Worm (Caenorhabditis elegans) whole organism, midembryonic: Measurements from ENCODE around the gene F10E7.2.
A peak's percentile ranks its signal among the peaks of the same experiment; 100 is the strongest.

ENCODE experiments used
- T22C8.4 ChIP-seq: fragments of 200-800 bp; sonication (Bioruptor generic); IDR thresholded peaks from 2 replicates; pipeline ENCODE4 v1.3.6; 2022; ENCODE audit warnings: missing genetic modification characterization, missing compliant biosample characterization
- cog-1 ChIP-seq: sonication (generic microtip); optimal IDR thresholded peaks from 2 replicates; lab custom pipeline; 2016; ENCODE audit warnings: missing genetic modification characterization, missing compliant biosample characterization
- flt-1 ChIP-seq: fragments of 200-800 bp; sonication (Bioruptor generic); IDR thresholded peaks from 2 replicates; pipeline ENCODE4 v1.3.6; 2022; ENCODE audit warnings: missing genetic modification characterization, missing compliant biosample characterization
- klf-2 ChIP-seq: fragments of 200-800 bp; sonication (Bioruptor generic); conservative IDR thresholded peaks from 2 replicates; pipeline ENCODE4 v1.3.6; 2022; ENCODE audit warnings: missing genetic modification reagents, missing genetic modification characterization, missing compliant biosample characterization
- med-1 ChIP-seq: sonication (generic microtip); optimal IDR thresholded peaks from 2 replicates; lab custom pipeline; 2017; ENCODE audit warnings: missing genetic modification characterization, mild to moderate bottlenecking, missing compliant biosample characterization, antibody characterized with exemption, missing genetic modification reagents; ENCODE audit not compliant: insufficient read depth
- ref-1 ChIP-seq: fragments of 200-800 bp; sonication (Bioruptor generic); conservative IDR thresholded peaks from 2 replicates; pipeline ENCODE4 v1.3.6; 2022; ENCODE audit warnings: missing genetic modification reagents, missing genetic modification characterization, missing compliant biosample characterization
- tab-1 ChIP-seq: fragments of 200-800 bp; sonication (Bioruptor generic); IDR thresholded peaks from 2 replicates; pipeline ENCODE4 v1.3.6; 2022; ENCODE audit warnings: missing genetic modification characterization, missing compliant biosample characterization
- ztf-23 ChIP-seq: fragments of 200-800 bp; sonication (Bioruptor generic); IDR thresholded peaks from 2 replicates; pipeline ENCODE4 v1.3.6; 2022; ENCODE audit warnings: missing genetic modification reagents, missing genetic modification characterization, missing compliant biosample characterization
- ztf-29 ChIP-seq: fragments of 200-800 bp; sonication (Bioruptor generic); IDR thresholded peaks from 2 replicates; pipeline ENCODE4 v1.3.6; 2022; ENCODE audit warnings: missing genetic modification reagents, missing genetic modification characterization, missing compliant biosample characterization

Gene F10E7.2

ce11 chrII:7121762-7122292 lies at the start of gene F10E7.2:
F10E7.2 (plus strand) TSS chrII:7122242.
- TF ChIP-seq klf-2 (no peak), flt-1 (GFP tag; lab: Robert Waterston, UW) (no peak), ztf-23 (GFP tag; lab: Robert Waterston, UW) (no peak), tab-1 (GFP tag; lab: Robert Waterston, UW) (no peak), cog-1 (no peak), T22C8.4 (GFP tag; lab: Robert Waterston, UW) (no peak), ztf-29 (GFP tag; lab: Robert Waterston, UW) (no peak), med-1 (GFP tag; lab: Kevin White, UChicago) (no peak), ref-1 (GFP tag; lab: Robert Waterston, UW) (no peak)

- TF ChIP-seq tab-1 (GFP tag; lab: Robert Waterston, UW) (no peak), klf-2 (no peak)
These were observed 49.8 kb upstream of the F10E7.2 start, which contains the start of gene kars-1 for ce11 chrII:7072315-7072589. kars-1 (minus strand) TSS chrII:7072415.

DNA sequence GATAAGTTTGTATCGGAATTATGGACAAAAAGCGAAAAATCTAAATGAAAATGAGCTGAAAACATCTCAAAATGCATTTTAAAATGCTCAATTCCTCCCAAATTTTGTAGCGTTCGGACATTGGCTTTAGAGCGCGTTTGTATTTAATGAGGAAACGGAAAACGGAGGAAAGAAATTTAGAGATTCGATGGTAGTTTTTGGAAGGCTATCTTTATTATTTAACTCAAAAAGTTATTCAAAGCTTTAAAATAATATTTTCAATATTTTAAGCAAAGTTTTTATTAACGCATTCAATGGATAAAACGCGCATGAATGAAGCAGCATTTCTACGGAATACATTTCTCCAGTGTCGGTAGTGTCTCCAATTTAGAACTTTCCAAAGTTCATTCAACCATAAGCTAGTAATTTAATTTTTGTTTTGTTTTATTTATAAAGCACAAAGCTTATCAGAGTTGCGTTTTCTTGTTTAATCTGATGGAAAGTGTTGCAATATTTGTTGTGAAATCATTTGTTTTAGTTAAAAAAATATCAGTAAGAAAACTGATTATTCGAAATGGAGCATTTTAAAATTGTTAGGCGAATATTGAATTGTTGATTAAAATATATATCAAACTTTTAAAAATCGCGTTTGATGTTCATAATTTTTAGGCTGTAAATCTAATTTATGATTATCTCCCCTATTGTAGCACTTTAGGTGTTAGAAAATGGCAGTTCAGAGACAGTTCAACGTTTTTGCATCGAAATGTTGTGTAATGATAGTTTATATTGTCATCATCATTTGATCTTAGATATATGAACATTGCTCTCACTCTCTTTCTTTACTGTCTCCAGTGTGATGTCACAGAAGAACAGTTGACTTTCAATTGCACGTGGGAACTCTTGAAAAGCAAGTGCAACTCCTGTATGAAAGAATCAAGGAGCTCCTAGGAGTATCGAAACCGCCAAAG lies 49.2 kb upstream of the F10E7.2 start:
- peak; percentile 77 for TF ChIP-seq flt-1 (GFP tag; lab: Robert Waterston, UW)
- no peak for TF ChIP-seq ref-1 (GFP tag; lab: Robert Waterston, UW)
- TF ChIP-seq med-1 (GFP tag; lab: Kevin White, UChicago) = no peak
- peak; percentile 74 for TF ChIP-seq cog-1
- no peak for TF ChIP-seq T22C8.4 (GFP tag; lab: Robert Waterston, UW)
- 0 out of 2 replicates have a peak, but pooled peaks have one; percentile 41 for TF ChIP-seq ztf-29 (GFP tag; lab: Robert Waterston, UW)
- no peak; the same call in 1 of the 2 replicates for TF ChIP-seq ztf-23 (GFP tag; lab: Robert Waterston, UW)

DNA sequence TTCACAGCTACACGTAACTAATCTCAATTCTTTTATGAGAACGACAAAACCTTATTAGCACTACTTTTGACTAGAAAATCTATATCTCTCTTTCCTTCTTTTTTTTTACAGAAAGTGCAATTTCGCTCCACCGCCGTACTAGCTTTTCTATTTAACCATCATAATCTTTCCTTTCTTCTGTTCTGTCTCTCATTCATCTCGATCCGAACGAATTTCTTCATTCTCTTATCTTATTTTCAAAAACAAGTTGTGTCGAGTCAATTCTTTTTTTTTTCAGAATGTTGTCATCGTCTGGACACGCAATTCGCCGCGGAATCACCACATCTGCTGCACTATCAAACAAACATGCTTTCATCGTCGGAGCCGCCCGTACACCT lies 48.5 kb upstream of the F10E7.2 start, which contains the start of gene kat-1:
Gene kat-1, plus strand, starts transcription at position 278 of the 377 bp plus-strand sequence.
- TF ChIP-seq ztf-29 (GFP tag; lab: Robert Waterston, UW) (no peak), flt-1 (GFP tag; lab: Robert Waterston, UW) (no peak), med-1 (GFP tag; lab: Kevin White, UChicago) (no peak), T22C8.4 (GFP tag; lab: Robert Waterston, UW) (no peak), cog-1 (no peak), tab-1 (GFP tag; lab: Robert Waterston, UW) (no peak), ztf-23 (GFP tag; lab: Robert Waterston, UW) (no peak)

ce11 chrII:7075564-7076228 lies 46.3 kb upstream of the F10E7.2 start, which contains the start of gene T02G5.7:
T02G5.7 (plus strand) TSS chrII:7075614.
- TF ChIP-seq med-1 (GFP tag; lab: Kevin White, UChicago) (no peak), T22C8.4 (GFP tag; lab: Robert Waterston, UW) (no peak), ref-1 (GFP tag; lab: Robert Waterston, UW) (no peak), flt-1 (GFP tag; lab: Robert Waterston, UW) (no peak), klf-2 (no peak), ztf-29 (GFP tag; lab: Robert Waterston, UW) (no peak), ztf-23 (GFP tag; lab: Robert Waterston, UW) (no peak), cog-1 (no peak), tab-1 (GFP tag; lab: Robert Waterston, UW) (no peak)

DNA sequence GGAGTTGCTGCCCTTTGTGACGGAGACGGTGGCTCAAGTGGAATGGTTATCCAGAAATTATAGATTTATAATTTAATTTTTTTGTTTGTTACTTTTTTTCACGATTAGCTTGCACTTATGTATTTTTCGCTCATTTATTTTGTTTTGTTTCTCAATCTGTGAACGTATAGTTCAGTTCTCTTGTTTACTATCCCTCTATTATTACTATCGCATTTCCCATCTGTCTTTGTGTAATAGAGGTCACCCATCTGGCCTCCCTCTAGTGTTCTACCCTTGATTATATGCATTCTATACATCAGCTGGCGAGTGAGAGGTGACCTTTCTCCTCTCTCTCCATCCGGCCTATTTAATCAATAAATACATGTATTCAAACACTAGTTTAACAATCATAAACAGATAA lies 38.0 kb upstream of the F10E7.2 start, which contains the start of the genes T02G5.14 and T02G5.15:
Gene T02G5.14, plus strand, starts transcription at position 301 of the 400 bp plus-strand sequence.
Gene T02G5.15, plus strand, starts transcription at position 301 of the 400 bp plus-strand sequence.
- TF ChIP-seq T22C8.4 (GFP tag; lab: Robert Waterston, UW) = peak; percentile 58

DNA sequence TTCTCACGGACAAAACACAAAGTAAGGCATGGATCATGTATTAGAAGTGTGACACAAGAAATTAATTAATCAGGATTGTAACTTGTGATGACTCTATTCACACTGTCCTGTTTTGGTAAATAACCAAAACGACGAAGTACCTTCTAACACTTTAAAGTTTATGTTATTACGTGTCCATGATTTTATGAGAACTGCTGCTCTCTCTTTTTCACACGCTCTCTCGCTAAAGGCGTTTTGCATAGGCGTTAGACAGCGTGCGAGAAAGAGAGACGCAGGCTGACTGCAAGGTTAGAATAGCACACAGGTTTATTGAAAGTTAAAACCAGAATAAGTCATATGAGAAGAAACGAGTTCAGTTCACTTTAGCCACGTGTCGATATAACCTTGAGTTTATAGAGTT lies 32.0 kb upstream of the F10E7.2 start:
- TF ChIP-seq tab-1 (GFP tag; lab: Robert Waterston, UW) (no peak), ztf-23 (GFP tag; lab: Robert Waterston, UW) (no peak), med-1 (GFP tag; lab: Kevin White, UChicago) (no peak), klf-2 (no peak), ztf-29 (GFP tag; lab: Robert Waterston, UW) (no peak), ref-1 (GFP tag; lab: Robert Waterston, UW) (no peak), cog-1 (no peak), T22C8.4 (GFP tag; lab: Robert Waterston, UW) (no peak)

DNA sequence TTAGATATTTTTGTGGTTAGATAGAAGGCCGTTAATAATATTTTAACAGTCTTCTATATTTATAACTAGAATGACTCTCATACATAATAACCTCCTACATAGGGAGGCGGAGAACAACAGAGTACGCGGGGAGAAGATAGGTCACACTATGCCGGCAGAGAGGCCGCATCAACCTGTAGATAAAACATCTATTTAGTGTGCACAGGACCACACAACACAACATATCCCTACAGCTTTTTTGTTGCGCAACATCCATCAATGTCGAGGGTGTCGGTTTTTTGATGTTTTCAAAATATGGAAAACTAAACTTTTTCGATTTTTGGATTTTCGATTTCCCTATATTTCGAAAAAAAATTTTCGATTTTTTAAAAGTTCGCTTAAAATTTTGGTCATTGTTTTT lies 31.2 kb upstream of the F10E7.2 start:
- TF ChIP-seq med-1 (GFP tag; lab: Kevin White, UChicago) = no peak
- TF ChIP-seq ztf-23 (GFP tag; lab: Robert Waterston, UW) = no peak
- no peak for TF ChIP-seq tab-1 (GFP tag; lab: Robert Waterston, UW)
- no peak for TF ChIP-seq ztf-29 (GFP tag; lab: Robert Waterston, UW)
- no peak for TF ChIP-seq T22C8.4 (GFP tag; lab: Robert Waterston, UW)

- 0 out of 2 replicates have a peak, but pooled peaks have one; percentile 40 for TF ChIP-seq flt-1 (GFP tag; lab: Robert Waterston, UW)
- TF ChIP-seq ztf-29 (GFP tag; lab: Robert Waterston, UW) = no peak
These were observed 28.7 kb upstream of the F10E7.2 start, which contains the start of gene T02G5.3 for ce11 chrII:7093339-7093821. T02G5.3 (plus strand) TSS chrII:7093389.
